Fruit fly (Drosophila melanogaster): Measurements from ENCODE around the gene CG17192.

Gene CG17192

dm6 chr3R:26989802-26990509, 28.1 kb downstream of the CG17192 start, which contains the start of gene CG31076:
Gene CG31076, minus strand, starts transcription at chr3R:26989852.
- TF ChIP-seq CG13296 (GFP tag; optimal IDR thresholded peaks at IDR 0.05) (peak; percentile 42), CG18476 (GFP tag; optimal IDR thresholded peaks at IDR 0.05) (peak; percentile 10), sens (GFP tag) (peak; percentile 90), CTCF (GFP tag; optimal IDR thresholded peaks at IDR 0.05) (peak; percentile 92), CoRest (tag; optimal IDR thresholded peaks at IDR 0.05) (peak; percentile 35), CG31441 (GFP tag; IDR thresholded peaks at IDR 0.05) (peak; percentile 48; the same call in 1 of the 2 replicates), Fer3 (tag; optimal IDR thresholded peaks at IDR 0.05) (peak; percentile 14), ci (GFP tag; IDR thresholded peaks at IDR 0.05) (0 out of 3 replicates have a peak, but pooled peaks have one; percentile 30), CG17186 (GFP tag; optimal IDR thresholded peaks at IDR 0.05) (no peak), Ptx1 (GFP tag; IDR thresholded peaks at IDR 0.05) (peak; percentile 49), CG31365 (tag; optimal IDR thresholded peaks at IDR 0.05) (no peak), sima (GFP tag; optimal IDR thresholded peaks at IDR 0.05) (no peak), BtbVII (GFP tag; optimal IDR thresholded peaks at IDR 0.05) (no peak), Drgx (GFP tag; IDR thresholded peaks at IDR 0.05) (peak; percentile 53; the same call in 1 of the 2 replicates), Camta (GFP tag; optimal IDR thresholded peaks at IDR 0.05) (peak; percentile 14), Hr51 (GFP tag; optimal IDR thresholded peaks at IDR 0.05) (peak in 1 of 2 experiments; percentile 63), tgo (GFP tag; IDR thresholded peaks at IDR 0.05) (peak; percentile 46; the same call in 2 of the 3 replicates), ind (GFP tag; optimal IDR thresholded peaks at IDR 0.05) (peak; percentile 20), Meics (GFP tag; optimal IDR thresholded peaks at IDR 0.05) (peak; percentile 18), CG12769 (tag; optimal IDR thresholded peaks at IDR 0.05) (peak; percentile 15), bcd (GFP tag; optimal IDR thresholded peaks at IDR 0.05) (peak; percentile 18), CG11504 (tag; optimal IDR thresholded peaks at IDR 0.05) (peak; percentile 64), CG8765 (GFP tag; IDR thresholded peaks at IDR 0.05) (no peak), D19B (GFP tag; optimal IDR thresholded peaks at IDR 0.05) (peak; percentile 92), CG15269 (tag; optimal IDR thresholded peaks at IDR 0.05) (peak; percentile 47), Ets65A (GFP tag) (peak; percentile 55), HmgZ (tag; optimal IDR thresholded peaks at IDR 0.05) (peak; percentile 6), nau (GFP tag; optimal IDR thresholded peaks at IDR 0.05) (peak; percentile 43), CG3838 (GFP tag; optimal IDR thresholded peaks at IDR 0.05) (no peak), CG3281 (GFP tag; optimal IDR thresholded peaks at IDR 0.05) (peak; percentile 14), Dip2 (GFP tag; IDR thresholded peaks at IDR 0.05) (peak; percentile 88), ftz-f1 (GFP tag; optimal IDR thresholded peaks at IDR 0.05) (peak; percentile 89), CG9437 (GFP tag; optimal IDR thresholded peaks at IDR 0.05) (peak; percentile 14), GATAe (GFP tag; conservative IDR thresholded peaks at IDR 0.05) (peak; percentile 71), sisA (GFP tag; IDR thresholded peaks at IDR 0.05) (peak; percentile 26; the same call in 1 of the 2 replicates), CG14050 (GFP tag; IDR thresholded peaks at IDR 0.05) (0 out of 3 replicates have a peak, but pooled peaks have one; percentile 15), dmrt99B (tag; optimal IDR thresholded peaks at IDR 0.05) (peak; percentile 66), sd (tag; optimal IDR thresholded peaks at IDR 0.05) (peak; percentile 77), Hmr (GFP tag; optimal IDR thresholded peaks at IDR 0.05) (peak; percentile 18), Xrp1 (GFP tag; IDR thresholded peaks at IDR 0.05) (no peak; the same call in 1 of the 2 replicates), Asciz (GFP tag; optimal IDR thresholded peaks at IDR 0.05) (peak; percentile 14), row (GFP tag; IDR thresholded peaks at IDR 0.05) (peak; percentile 82; the same call in 2 of the 3 replicates), Max (GFP tag; optimal IDR thresholded peaks at IDR 0.05) (peak; percentile 30), CG34376 (GFP tag; optimal IDR thresholded peaks at IDR 0.05) (peak; percentile 9), Xbp1 (GFP tag; optimal IDR thresholded peaks at IDR 0.05) (peak; percentile 11), CG13424 (tag; optimal IDR thresholded peaks at IDR 0.05) (peak; percentile 49), Sox100B (GFP tag; optimal IDR thresholded peaks at IDR 0.05) (peak; percentile 59), Deaf1 (tag; optimal IDR thresholded peaks at IDR 0.05) (peak; percentile 34), lilli (GFP tag; optimal IDR thresholded peaks at IDR 0.05) (peak; percentile 11), kay (GFP tag; optimal IDR thresholded peaks at IDR 0.05) (no peak)
